Worm (Caenorhabditis elegans) whole organism, L4 larva: ENCODE results near the gene aat-3.

Experiments used
- F37D6.2 ChIP-seq: sonication (generic microtip); optimal IDR thresholded peaks from 2 replicates; lab custom pipeline; 2016; ENCODE audit warnings: mild to moderate bottlenecking, missing genetic modification characterization, missing compliant biosample characterization
- F44E2.7 ChIP-seq: fragments of 200-800 bp; sonication (Bioruptor generic); IDR thresholded peaks from 2 replicates; pipeline ENCODE4 v2.1.2; 2022; ENCODE audit warnings: missing genetic modification characterization, missing compliant biosample characterization
- R02D3.7 ChIP-seq: fragments of 150-350 bp; sonication (generic microtip); optimal IDR thresholded peaks from 3 replicates; lab custom pipeline; 2014; ENCODE audit warnings: missing biosample characterization, missing genetic modification characterization
- Y105C5A.15 ChIP-seq: fragments of 200-800 bp; sonication (Bioruptor generic); IDR thresholded peaks from 2 replicates; pipeline ENCODE4 v1.3.6; 2022; ENCODE audit warnings: missing genetic modification characterization, missing compliant biosample characterization
- Y48G9A.11 ChIP-seq: fragments of 200-800 bp; sonication (Bioruptor generic); IDR thresholded peaks from 2 replicates; pipeline ENCODE4 v1.3.6; 2022; ENCODE audit warnings: missing genetic modification reagents, missing genetic modification characterization, missing compliant biosample characterization
- Y75B8A.6 ChIP-seq: fragments of 200-800 bp; sonication (Bioruptor generic); IDR thresholded peaks from 2 replicates; pipeline ENCODE4 v1.3.6; 2022; ENCODE audit warnings: missing genetic modification reagents, missing genetic modification characterization, missing compliant biosample characterization
- ZK546.5 ChIP-seq, 2 experiments: sonication (generic microtip); optimal IDR thresholded peaks; 2 replicates each; lab custom pipeline; 2017; ENCODE audit warnings: missing biosample characterization in 2 of 2, missing genetic modification characterization in 2 of 2
- aly-2 ChIP-seq: sonication (generic microtip); optimal IDR thresholded peaks from 2 replicates; lab custom pipeline; 2018; ENCODE audit warnings: missing biosample characterization, missing genetic modification characterization
- ceh-20 ChIP-seq: fragments of 200-800 bp; sonication (Bioruptor generic); IDR thresholded peaks from 2 replicates; pipeline ENCODE4 v1.3.6; 2022; ENCODE audit warnings: missing genetic modification reagents, missing genetic modification characterization, missing compliant biosample characterization
- ceh-62 ChIP-seq: sonication (generic microtip); optimal IDR thresholded peaks from 2 replicates; lab custom pipeline; 2017; ENCODE audit warnings: missing biosample characterization, missing genetic modification characterization
- ceh-82 ChIP-seq: sonication (generic microtip); optimal IDR thresholded peaks from 2 replicates; lab custom pipeline; 2017; ENCODE audit warnings: missing biosample characterization, missing genetic modification characterization
- daf-16 ChIP-seq, 3 experiments: sonication (generic microtip); optimal IDR thresholded peaks; 2 replicates each; lab custom pipeline; 2016 to 2017; ENCODE audit warnings: missing genetic modification characterization in 3 of 3, missing genetic modification reagents in 3 of 3, mild to moderate bottlenecking in 2 of 3, missing compliant biosample characterization in 2 of 3, missing biosample characterization in 1 of 3, moderate library complexity in 1 of 3
- daf-8 ChIP-seq: fragments of 200-800 bp; sonication (Bioruptor generic); IDR thresholded peaks from 2 replicates; pipeline ENCODE4 v1.3.6; 2022; ENCODE audit warnings: missing genetic modification characterization, missing compliant biosample characterization
- dpl-1 ChIP-seq: fragments of 150-350 bp; optimal IDR thresholded peaks from 2 replicates; lab custom pipeline; 2014; ENCODE audit warnings: missing biosample characterization, missing genetic modification reagents, missing genetic modification characterization
- duxl-1 ChIP-seq: sonication (generic microtip); optimal IDR thresholded peaks from 2 replicates; lab custom pipeline; 2016; ENCODE audit warnings: mild to moderate bottlenecking, missing genetic modification characterization, moderate library complexity, missing compliant biosample characterization; ENCODE audit not compliant: poor library complexity
- dve-1 ChIP-seq: sonication (generic microtip); optimal IDR thresholded peaks from 2 replicates; lab custom pipeline; 2017; ENCODE audit warnings: antibody characterized with exemption, mild to moderate bottlenecking, missing genetic modification characterization, missing compliant biosample characterization; ENCODE audit not compliant: insufficient read depth
- egl-43 ChIP-seq: fragments of 200-800 bp; sonication (Bioruptor generic); IDR thresholded peaks from 2 replicates; pipeline ENCODE4 v1.3.6; 2022; ENCODE audit warnings: missing genetic modification reagents, missing genetic modification characterization, missing compliant biosample characterization
- fkh-10 ChIP-seq: fragments of 150-350 bp; optimal IDR thresholded peaks from 2 replicates; lab custom pipeline; 2014; ENCODE audit warnings: missing biosample characterization, missing genetic modification reagents, missing genetic modification characterization
- gei-8 ChIP-seq: fragments of 200-800 bp; sonication (Bioruptor generic); optimal IDR thresholded peaks from 2 replicates; lab custom pipeline; 2018; ENCODE audit warnings: mild to moderate bottlenecking, missing genetic modification characterization, missing compliant biosample characterization
- hlh-11 ChIP-seq: fragments of 200-800 bp; sonication (Bioruptor generic); optimal IDR thresholded peaks from 2 replicates; lab custom pipeline; 2018; ENCODE audit warnings: mild to moderate bottlenecking, missing genetic modification characterization, missing compliant biosample characterization
- hlh-30 ChIP-seq: sonication (generic microtip); optimal IDR thresholded peaks from 2 replicates; lab custom pipeline; 2017; ENCODE audit warnings: antibody characterized with exemption, mild to moderate bottlenecking, missing genetic modification characterization, missing compliant biosample characterization; ENCODE audit not compliant: insufficient read depth
- lin-1 ChIP-seq: fragments of 200-800 bp; sonication (Bioruptor generic); IDR thresholded peaks from 2 replicates; pipeline ENCODE4 v1.3.6; 2022; ENCODE audit warnings: missing genetic modification reagents, missing genetic modification characterization, missing compliant biosample characterization
- lin-13 ChIP-seq: fragments of 150-350 bp; optimal IDR thresholded peaks from 2 replicates; lab custom pipeline; 2014; ENCODE audit warnings: missing biosample characterization, missing genetic modification reagents, missing genetic modification characterization
- lin-29 ChIP-seq: fragments of 200-800 bp; sonication (Bioruptor generic); IDR thresholded peaks from 2 replicates; pipeline ENCODE4 v1.3.6; 2022; ENCODE audit warnings: missing genetic modification reagents, missing genetic modification characterization, missing compliant biosample characterization
- lir-3 ChIP-seq: sonication (generic microtip); optimal IDR thresholded peaks from 2 replicates; lab custom pipeline; 2016; ENCODE audit warnings: mild to moderate bottlenecking, missing genetic modification characterization, missing compliant biosample characterization
- madf-9 ChIP-seq: fragments of 200-800 bp; sonication (Bioruptor generic); conservative IDR thresholded peaks from 2 replicates; pipeline ENCODE4 v1.3.6; 2022; ENCODE audit warnings: missing genetic modification reagents, missing genetic modification characterization, missing compliant biosample characterization
- mep-1 ChIP-seq: fragments of 150-350 bp; sonication (generic microtip); optimal IDR thresholded peaks from 3 replicates; lab custom pipeline; 2014; ENCODE audit warnings: missing biosample characterization, missing genetic modification characterization
- mes-2 ChIP-seq: sonication (generic microtip); optimal IDR thresholded peaks from 2 replicates; lab custom pipeline; 2016; ENCODE audit warnings: missing genotype, mild to moderate bottlenecking, missing genetic modification characterization, missing compliant biosample characterization; ENCODE audit not compliant: poor library complexity, severe bottlenecking
- mxl-2 ChIP-seq: fragments of 200-800 bp; sonication (Bioruptor generic); conservative IDR thresholded peaks from 2 replicates; pipeline ENCODE4 v1.3.6; 2022; ENCODE audit warnings: missing genetic modification reagents, missing genetic modification characterization, missing compliant biosample characterization
- nhr-111 ChIP-seq: fragments of 200-800 bp; sonication (Bioruptor generic); optimal IDR thresholded peaks from 2 replicates; lab custom pipeline; 2018; ENCODE audit warnings: mild to moderate bottlenecking, missing genetic modification characterization, missing compliant biosample characterization
- nhr-25 ChIP-seq: sonication (generic microtip); optimal IDR thresholded peaks from 2 replicates; lab custom pipeline; 2017; ENCODE audit warnings: missing genetic modification characterization, mild to moderate bottlenecking, missing compliant biosample characterization, antibody characterized with exemption, moderate library complexity, borderline replicate concordance; ENCODE audit not compliant: insufficient read depth
- nhr-28 ChIP-seq: fragments of 150-350 bp; optimal IDR thresholded peaks from 2 replicates; lab custom pipeline; 2014; ENCODE audit warnings: missing biosample characterization, missing genetic modification characterization
- nhr-42 ChIP-seq: fragments of 200-800 bp; sonication (Bioruptor generic); IDR thresholded peaks from 2 replicates; pipeline ENCODE4 v1.3.6; 2022; ENCODE audit warnings: missing genetic modification characterization, missing compliant biosample characterization
- nhr-48 ChIP-seq: sonication (generic microtip); optimal IDR thresholded peaks from 2 replicates; lab custom pipeline; 2016; ENCODE audit warnings: mild to moderate bottlenecking, missing genetic modification characterization, missing compliant biosample characterization
- nhr-6 ChIP-seq: fragments of 150-350 bp; optimal IDR thresholded peaks from 2 replicates; lab custom pipeline; 2014; ENCODE audit warnings: missing biosample characterization, missing genetic modification characterization
- pha-4 ChIP-seq, 2 experiments: fragments of 150-350 bp in 1 of 2; fragments of 200-800 bp in 1 of 2; sonication (Bioruptor generic) in 1 of 2; IDR thresholded peaks in 1 of 2; optimal IDR thresholded peaks in 1 of 2; 2 replicates each; pipeline versions ENCODE4 v1.3.6 to Lab custom; 2014 to 2022; ENCODE audit warnings: missing genetic modification characterization in 2 of 2, missing genetic modification reagents in 2 of 2, missing biosample characterization in 1 of 2, missing compliant biosample characterization in 1 of 2
- pqm-1 ChIP-seq: sonication (generic microtip); optimal IDR thresholded peaks from 2 replicates; lab custom pipeline; 2017; ENCODE audit warnings: missing biosample characterization, missing genetic modification characterization
- sdz-12 ChIP-seq: fragments of 200-800 bp; sonication (Bioruptor generic); optimal IDR thresholded peaks from 2 replicates; lab custom pipeline; 2018; ENCODE audit warnings: mild to moderate bottlenecking, missing genetic modification characterization, missing compliant biosample characterization
- set-16 ChIP-seq: fragments of 200-800 bp; sonication (Bioruptor generic); IDR thresholded peaks from 2 replicates; pipeline ENCODE4 v1.3.6; 2022; ENCODE audit warnings: missing genetic modification reagents, missing genetic modification characterization, missing compliant biosample characterization
- snpc-1.2 ChIP-seq: fragments of 200-800 bp; sonication (Bioruptor generic); IDR thresholded peaks from 2 replicates; pipeline ENCODE4 v1.3.6; 2022; ENCODE audit warnings: missing genetic modification reagents, missing genetic modification characterization, missing compliant biosample characterization
- snpc-4 ChIP-seq: fragments of 150-350 bp; optimal IDR thresholded peaks from 2 replicates; lab custom pipeline; 2014; ENCODE audit warnings: missing biosample characterization, missing genetic modification characterization
- spr-3 ChIP-seq: fragments of 200-800 bp; sonication (Bioruptor generic); optimal IDR thresholded peaks from 2 replicates; lab custom pipeline; 2018; ENCODE audit warnings: mild to moderate bottlenecking, missing genetic modification characterization, missing compliant biosample characterization
- tra-1 ChIP-seq: fragments of 200-800 bp; sonication (Bioruptor generic); IDR thresholded peaks from 2 replicates; pipeline ENCODE4 v1.3.6; 2022; ENCODE audit warnings: missing genetic modification reagents, missing genetic modification characterization, missing compliant biosample characterization
- unc-130 ChIP-seq: sonication (generic microtip); optimal IDR thresholded peaks from 2 replicates; lab custom pipeline; 2016; ENCODE audit warnings: missing genetic modification reagents, missing genetic modification characterization, missing compliant biosample characterization
- unc-62 ChIP-seq, 3 experiments: fragments of 150-350 bp in 1 of 3; sonication (generic microtip); optimal IDR thresholded peaks in 2 of 3; peaks in 1 of 3; 1 replicate in 1 of 3; 2 replicates in 2 of 3; lab custom pipeline; 2014 to 2017; ENCODE audit warnings: missing biosample characterization in 3 of 3, missing genetic modification characterization in 3 of 3, missing genetic modification reagents in 3 of 3, missing genotype in 1 of 3
- zfp-2 ChIP-seq: sonication (generic microtip); optimal IDR thresholded peaks from 2 replicates; lab custom pipeline; 2016; ENCODE audit warnings: mild to moderate bottlenecking, missing genetic modification characterization, missing compliant biosample characterization
- zfp-3 ChIP-seq: fragments of 200-800 bp; sonication (Bioruptor generic); conservative IDR thresholded peaks from 2 replicates; pipeline ENCODE4 v1.3.6; 2022; ENCODE audit warnings: missing genetic modification reagents, missing genetic modification characterization, missing compliant biosample characterization
- zip-2 ChIP-seq: fragments of 150-350 bp; optimal IDR thresholded peaks from 2 replicates; lab custom pipeline; 2014; ENCODE audit warnings: missing biosample characterization, missing genetic modification characterization
- ztf-11 ChIP-seq: fragments of 150-350 bp; optimal IDR thresholded peaks from 2 replicates; lab custom pipeline; 2014; ENCODE audit warnings: missing biosample characterization, missing genetic modification characterization

The aat-3 gene

DNA sequence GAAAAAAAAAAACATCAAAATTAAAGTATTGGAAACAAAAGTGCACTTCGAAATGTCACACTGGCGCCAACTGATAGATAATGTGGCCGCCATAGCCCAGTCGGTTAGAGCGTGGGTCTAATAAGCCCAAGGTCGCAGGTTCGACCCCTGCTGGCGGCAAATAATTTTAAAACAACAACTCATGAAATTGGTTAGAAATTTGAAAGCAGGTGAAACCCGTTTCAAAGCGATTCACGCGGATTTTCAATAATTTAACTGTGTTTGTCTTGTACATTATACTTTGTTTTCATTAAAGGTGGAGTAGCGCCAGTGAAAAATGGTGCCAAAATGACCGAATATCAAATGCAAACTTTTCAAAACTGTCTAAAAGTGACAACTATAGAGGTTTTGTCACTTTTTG lies 20.8 kb upstream of the aat-3 start:
- TF ChIP-seq snpc-1.2 (GFP tag; lab: Robert Waterston, UW) (peak; percentile 81), mxl-2 (no peak), unc-62 (GFP tag; optimal IDR thresholded peaks at IDR 0.05 in 1 of 2; lab: Kevin White, UChicago) (peak in 1 of 2 experiments; percentile 11), unc-62 (tag; optimal IDR thresholded peaks at IDR 0.05; lab: Kevin White, UChicago) (no peak), hlh-30 (peak; percentile 46), lin-13 (peak; percentile 29), egl-43 (GFP tag; lab: Robert Waterston, UW) (peak; percentile 83), hlh-11 (tag; lab: Kevin White, UChicago) (peak; percentile 39), Y48G9A.11 (GFP tag; lab: Robert Waterston, UW) (peak; percentile 75), F44E2.7 (GFP tag; lab: Robert Waterston, UW) (0 out of 2 replicates have a peak, but pooled peaks have one; percentile 55), nhr-28 (tag; lab: Kevin White, UChicago) (peak; percentile 8), nhr-111 (GFP tag; lab: Kevin White, UChicago) (peak; percentile 34), dpl-1 (GFP tag; lab: Kevin White, UChicago) (no peak), ceh-82 (tag; lab: Kevin White, UChicago) (no peak), pha-4 (GFP tag; IDR thresholded peaks at IDR 0.05; lab: Robert Waterston, UW) (peak; percentile 70; the same call in 1 of the 2 replicates), pha-4 (tag; optimal IDR thresholded peaks at IDR 0.05; lab: Kevin White, UChicago) (no peak), unc-130 (GFP tag; lab: Kevin White, UChicago) (no peak), mes-2 (tag; lab: Kevin White, UChicago) (peak; percentile 59), mep-1 (tag; lab: Kevin White, UChicago) (no peak), lin-1 (peak; percentile 43; the same call in 1 of the 2 replicates), daf-16 (GFP tag; optimal IDR thresholded peaks at IDR 0.05; lab: Kevin White, UChicago) (peak; percentile 62 to 76), daf-16 (tag; optimal IDR thresholded peaks at IDR 0.05; lab: Kevin White, UChicago) (peak; percentile 79), R02D3.7 (tag; lab: Kevin White, UChicago) (no peak), fkh-10 (GFP tag; lab: Kevin White, UChicago) (no peak), tra-1 (GFP tag; lab: Robert Waterston, UW) (peak; percentile 71), aly-2 (tag; lab: Kevin White, UChicago) (no peak), lin-29 (GFP tag; lab: Robert Waterston, UW) (no peak), ztf-11 (tag; lab: Kevin White, UChicago) (no peak), ceh-62 (tag; lab: Kevin White, UChicago) (no peak), nhr-6 (no peak), Y75B8A.6 (GFP tag; lab: Robert Waterston, UW) (no peak), nhr-42 (GFP tag; lab: Robert Waterston, UW) (no peak), snpc-4 (no peak), dve-1 (peak; percentile 60), zfp-3 (GFP tag; lab: Robert Waterston, UW) (no peak), nhr-25 (tag; lab: Kevin White, UChicago) (no peak), nhr-48 (tag; lab: Kevin White, UChicago) (peak; percentile 46), ceh-20 (no peak), ZK546.5 (tag; optimal IDR thresholded peaks at IDR 0.05; lab: Kevin White, UChicago) (no peak), F37D6.2 (no peak), daf-8 (no peak), zfp-2 (tag; lab: Kevin White, UChicago) (peak; percentile 12), sdz-12 (GFP tag; lab: Kevin White, UChicago) (no peak), Y105C5A.15 (GFP tag; lab: Robert Waterston, UW) (no peak), zip-2 (peak; percentile 55), duxl-1 (tag; lab: Kevin White, UChicago) (peak; percentile 65), lir-3 (tag; lab: Kevin White, UChicago) (peak; percentile 27), set-16 (no peak), spr-3 (GFP tag; lab: Kevin White, UChicago) (peak; percentile 9), pqm-1 (no peak), gei-8 (peak; percentile 29), madf-9 (GFP tag; lab: Robert Waterston, UW) (peak; percentile 53)
